Worm (Caenorhabditis elegans) whole organism, midembryonic: ENCODE data around the gene Y47D3A.20.

Experiments used
- T22C8.4 ChIP-seq: fragments of 200-800 bp; sonication (Bioruptor generic); IDR thresholded peaks from 2 replicates; pipeline ENCODE4 v1.3.6; 2022; ENCODE audit warnings: missing genetic modification characterization, missing compliant biosample characterization
- cog-1 ChIP-seq: sonication (generic microtip); optimal IDR thresholded peaks from 2 replicates; lab custom pipeline; 2016; ENCODE audit warnings: missing genetic modification characterization, missing compliant biosample characterization
- flt-1 ChIP-seq: fragments of 200-800 bp; sonication (Bioruptor generic); IDR thresholded peaks from 2 replicates; pipeline ENCODE4 v1.3.6; 2022; ENCODE audit warnings: missing genetic modification characterization, missing compliant biosample characterization
- klf-2 ChIP-seq: fragments of 200-800 bp; sonication (Bioruptor generic); conservative IDR thresholded peaks from 2 replicates; pipeline ENCODE4 v1.3.6; 2022; ENCODE audit warnings: missing genetic modification reagents, missing genetic modification characterization, missing compliant biosample characterization
- med-1 ChIP-seq: sonication (generic microtip); optimal IDR thresholded peaks from 2 replicates; lab custom pipeline; 2017; ENCODE audit warnings: missing genetic modification characterization, mild to moderate bottlenecking, missing compliant biosample characterization, antibody characterized with exemption, missing genetic modification reagents; ENCODE audit not compliant: insufficient read depth
- ref-1 ChIP-seq: fragments of 200-800 bp; sonication (Bioruptor generic); conservative IDR thresholded peaks from 2 replicates; pipeline ENCODE4 v1.3.6; 2022; ENCODE audit warnings: missing genetic modification reagents, missing genetic modification characterization, missing compliant biosample characterization
- tab-1 ChIP-seq: fragments of 200-800 bp; sonication (Bioruptor generic); IDR thresholded peaks from 2 replicates; pipeline ENCODE4 v1.3.6; 2022; ENCODE audit warnings: missing genetic modification characterization, missing compliant biosample characterization
- ztf-23 ChIP-seq: fragments of 200-800 bp; sonication (Bioruptor generic); IDR thresholded peaks from 2 replicates; pipeline ENCODE4 v1.3.6; 2022; ENCODE audit warnings: missing genetic modification reagents, missing genetic modification characterization, missing compliant biosample characterization
- ztf-29 ChIP-seq: fragments of 200-800 bp; sonication (Bioruptor generic); IDR thresholded peaks from 2 replicates; pipeline ENCODE4 v1.3.6; 2022; ENCODE audit warnings: missing genetic modification reagents, missing genetic modification characterization, missing compliant biosample characterization

Y47D3A.20 gene

DNA sequence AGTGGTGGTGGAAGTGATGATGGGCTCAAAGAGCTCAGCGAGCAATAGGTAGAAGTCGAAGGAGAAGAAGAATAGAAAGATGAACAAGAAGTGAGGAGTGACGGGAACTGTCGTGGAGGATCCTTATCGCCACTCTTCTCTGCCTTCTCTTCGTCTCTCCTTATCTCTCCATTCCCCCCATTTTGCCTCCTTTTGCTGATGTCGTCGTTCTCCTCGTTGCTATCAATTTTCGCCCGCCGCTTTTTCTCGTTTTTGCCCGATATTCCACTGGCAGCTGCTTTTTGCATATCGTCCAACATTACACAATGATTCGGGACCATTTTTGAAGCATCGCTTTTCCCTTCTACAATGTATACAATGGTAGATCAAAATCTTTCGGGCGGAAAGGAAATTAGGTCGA, 7.5 kb upstream of the Y47D3A.20 start:
- no peak for TF ChIP-seq flt-1 (GFP tag; lab: Robert Waterston, UW)
- no peak for TF ChIP-seq ref-1
- TF ChIP-seq cog-1 (tag; lab: Kevin White, UChicago): no peak
- TF ChIP-seq T22C8.4 (GFP tag; lab: Robert Waterston, UW): no peak

DNA sequence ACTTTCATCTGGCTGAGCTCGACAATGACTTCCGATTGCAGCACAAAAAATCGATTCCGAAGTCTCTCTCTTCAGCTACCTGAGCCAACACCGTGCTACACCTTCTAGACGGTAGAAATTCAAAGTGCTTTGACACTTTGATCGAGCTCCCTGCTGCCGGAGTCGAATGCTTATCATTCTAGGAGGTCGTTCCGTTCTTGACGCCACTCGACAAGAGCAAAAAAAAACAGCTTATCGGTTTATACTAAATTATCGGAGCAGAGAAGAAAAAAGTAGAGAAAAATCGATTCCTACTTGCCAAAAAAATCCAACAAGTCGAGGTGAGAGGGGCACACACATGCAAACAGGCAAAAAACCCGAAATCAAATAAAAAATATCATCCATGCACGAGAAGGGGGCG, 6.3 kb upstream of the Y47D3A.20 start:
- TF ChIP-seq klf-2 (GFP tag; lab: Robert Waterston, UW) (no peak), ztf-23 (no peak), ztf-29 (GFP tag; lab: Robert Waterston, UW) (no peak), med-1 (GFP tag; lab: Kevin White, UChicago) (no peak), cog-1 (tag; lab: Kevin White, UChicago) (no peak), T22C8.4 (GFP tag; lab: Robert Waterston, UW) (no peak), flt-1 (GFP tag; lab: Robert Waterston, UW) (no peak), tab-1 (GFP tag; lab: Robert Waterston, UW) (no peak), ref-1 (no peak)

DNA sequence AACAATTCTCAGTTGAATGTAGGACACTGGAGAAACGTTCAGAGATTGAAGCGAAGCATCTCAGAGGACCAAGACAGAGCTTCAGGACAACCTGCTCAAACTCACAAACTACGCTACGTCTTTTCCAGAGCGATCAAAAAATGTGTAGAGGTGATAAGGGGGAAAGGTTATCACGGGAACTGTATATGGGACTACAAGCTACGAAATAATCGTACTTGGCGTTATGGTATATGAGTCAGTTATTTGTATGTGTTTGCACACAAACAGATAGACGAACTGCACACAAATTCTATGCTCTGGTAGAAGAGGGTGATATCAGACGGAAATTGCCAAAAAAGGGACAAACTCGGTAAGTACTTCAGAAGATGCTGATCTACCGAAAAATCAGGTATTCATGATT, 5.7 kb upstream of the Y47D3A.20 start:
- TF ChIP-seq T22C8.4 (GFP tag; lab: Robert Waterston, UW) (no peak), ztf-29 (GFP tag; lab: Robert Waterston, UW) (no peak), klf-2 (GFP tag; lab: Robert Waterston, UW) (no peak), flt-1 (GFP tag; lab: Robert Waterston, UW) (no peak), tab-1 (GFP tag; lab: Robert Waterston, UW) (no peak), med-1 (GFP tag; lab: Kevin White, UChicago) (no peak), ref-1 (no peak), cog-1 (tag; lab: Kevin White, UChicago) (no peak), ztf-23 (no peak)

DNA sequence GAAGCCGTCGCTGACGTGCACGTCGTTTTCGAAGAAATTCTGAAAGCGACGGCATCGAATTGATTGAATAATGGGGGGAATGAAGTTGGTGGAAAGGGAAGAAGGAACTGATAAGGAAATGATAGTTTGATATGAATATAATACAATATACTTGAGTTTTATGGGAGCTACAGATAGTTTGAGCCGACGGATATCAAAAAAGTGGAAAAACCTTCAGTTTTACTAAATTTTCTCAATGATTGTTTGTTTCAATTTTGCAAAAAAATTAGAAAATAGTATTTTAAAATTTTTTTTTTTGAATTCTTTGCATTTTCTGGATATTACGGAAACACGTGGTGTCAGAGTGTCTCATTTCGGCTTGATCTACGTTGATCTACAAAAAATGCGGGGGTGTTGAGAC, 4.1 kb upstream of the Y47D3A.20 start, which contains the start of gene obr-1:
Gene obr-1, minus strand, starts transcription at position 101 of the 400 bp plus-strand sequence.
- TF ChIP-seq ztf-23 (no peak), tab-1 (GFP tag; lab: Robert Waterston, UW) (no peak), cog-1 (tag; lab: Kevin White, UChicago) (no peak), ref-1 (no peak), T22C8.4 (GFP tag; lab: Robert Waterston, UW) (no peak), flt-1 (GFP tag; lab: Robert Waterston, UW) (no peak)

DNA sequence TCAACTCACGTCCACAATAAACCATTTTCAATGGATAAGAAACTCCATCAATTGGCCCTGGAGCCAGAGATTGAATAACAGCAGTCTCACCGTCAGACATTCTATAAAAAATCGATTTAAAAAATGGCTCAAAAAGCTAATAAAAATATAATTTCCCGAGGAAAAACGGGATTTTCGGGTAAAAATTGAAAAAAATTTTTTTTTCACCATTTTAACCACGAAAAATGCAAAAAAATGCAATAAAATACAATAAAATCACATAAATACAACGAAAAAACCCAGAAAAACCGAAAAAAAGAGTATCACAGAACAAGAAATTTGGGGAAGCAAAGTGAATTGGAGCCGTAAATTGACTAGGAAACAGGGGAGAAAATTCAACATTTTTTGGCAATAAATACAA, 4.0 kb downstream of the Y47D3A.20 start, which contains the start of gene Y47D3A.21:
Gene Y47D3A.21, minus strand, starts transcription at position 101 of the 400 bp plus-strand sequence.
- TF ChIP-seq ztf-23: no peak
- no peak for TF ChIP-seq tab-1 (GFP tag; lab: Robert Waterston, UW)
- no peak for TF ChIP-seq ztf-29 (GFP tag; lab: Robert Waterston, UW)
- TF ChIP-seq klf-2 (GFP tag; lab: Robert Waterston, UW): no peak
- TF ChIP-seq ref-1: no peak

DNA sequence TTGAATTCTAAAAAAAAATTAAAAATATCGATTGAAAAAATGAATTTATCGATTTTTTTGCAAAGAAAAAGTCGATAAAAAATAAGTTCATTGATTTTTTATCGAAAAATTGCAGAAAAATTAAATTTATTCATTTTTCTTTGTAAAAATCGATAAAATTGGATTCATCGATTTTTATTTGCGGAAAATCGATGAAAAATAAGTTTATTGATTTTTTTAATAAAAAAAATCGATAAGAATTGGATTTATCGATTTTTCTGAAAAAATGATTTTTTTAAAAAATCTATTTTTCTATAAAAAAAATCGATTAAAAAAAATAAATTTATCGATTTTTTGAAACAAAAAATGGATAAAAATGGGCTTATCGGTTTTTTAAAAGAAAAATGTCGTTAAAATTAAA, 5.1 kb downstream of the Y47D3A.20 start:
- TF ChIP-seq tab-1 (GFP tag; lab: Robert Waterston, UW): no peak
- no peak for TF ChIP-seq ztf-29 (GFP tag; lab: Robert Waterston, UW)
- TF ChIP-seq ref-1: no peak
- peak; percentile 81 for TF ChIP-seq T22C8.4 (GFP tag; lab: Robert Waterston, UW)
- TF ChIP-seq ztf-23: no peak
- TF ChIP-seq flt-1 (GFP tag; lab: Robert Waterston, UW): no peak
- no peak for TF ChIP-seq klf-2 (GFP tag; lab: Robert Waterston, UW)

DNA sequence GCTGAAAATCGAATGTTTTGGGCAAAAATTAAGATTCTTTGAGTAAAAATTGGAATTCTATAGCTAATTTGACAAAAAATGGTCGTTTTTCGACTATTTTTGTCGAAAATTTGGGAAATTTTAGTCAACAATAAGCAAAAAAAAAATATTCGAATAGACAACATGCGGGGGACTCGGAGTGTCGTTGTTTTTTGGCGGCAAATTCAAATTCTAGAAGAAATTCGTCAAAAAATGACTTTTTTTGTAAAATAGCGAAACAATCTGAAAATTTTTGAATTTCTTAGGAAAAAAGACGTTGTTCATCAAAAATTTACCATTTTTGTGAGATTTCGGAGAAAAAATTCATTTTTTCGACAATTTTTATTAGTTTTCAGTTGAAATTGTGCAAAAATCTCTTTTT, 8.8 kb downstream of the Y47D3A.20 start:
- TF ChIP-seq flt-1 (GFP tag; lab: Robert Waterston, UW): no peak
- TF ChIP-seq ztf-23: no peak
- no peak for TF ChIP-seq ztf-29 (GFP tag; lab: Robert Waterston, UW)
- TF ChIP-seq med-1 (GFP tag; lab: Kevin White, UChicago): no peak
- no peak for TF ChIP-seq cog-1 (tag; lab: Kevin White, UChicago)
- no peak for TF ChIP-seq ref-1
- no peak for TF ChIP-seq T22C8.4 (GFP tag; lab: Robert Waterston, UW)
- no peak for TF ChIP-seq tab-1 (GFP tag; lab: Robert Waterston, UW)
- TF ChIP-seq klf-2 (GFP tag; lab: Robert Waterston, UW): no peak

DNA sequence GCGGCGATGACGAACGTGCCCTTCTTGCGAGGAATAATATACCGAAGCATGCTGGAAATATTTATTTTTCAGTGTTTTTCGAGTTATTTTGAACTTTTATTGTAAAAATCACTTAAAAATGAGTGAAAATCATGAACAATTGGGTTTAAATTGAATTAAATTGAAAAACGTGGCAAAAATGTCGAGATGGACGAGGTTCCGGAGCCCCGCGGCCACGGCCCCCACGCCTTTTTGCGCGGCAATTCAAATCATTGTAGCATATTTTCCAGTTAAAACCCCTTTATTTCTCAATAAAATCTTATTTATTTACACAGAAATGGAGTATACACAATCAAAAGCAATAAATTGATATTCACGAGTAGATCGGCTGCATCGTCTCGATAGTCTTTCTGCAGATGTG, 11.2 kb downstream of the Y47D3A.20 start:
- TF ChIP-seq ztf-29 (GFP tag; lab: Robert Waterston, UW): no peak
- TF ChIP-seq klf-2 (GFP tag; lab: Robert Waterston, UW): peak; percentile 38; the same call in 1 of the 2 replicates
- no peak for TF ChIP-seq T22C8.4 (GFP tag; lab: Robert Waterston, UW)
- no peak for TF ChIP-seq ztf-23
- no peak for TF ChIP-seq med-1 (GFP tag; lab: Kevin White, UChicago)
- TF ChIP-seq cog-1 (tag; lab: Kevin White, UChicago): peak; percentile 1
- no peak for TF ChIP-seq tab-1 (GFP tag; lab: Robert Waterston, UW)
- TF ChIP-seq flt-1 (GFP tag; lab: Robert Waterston, UW): 0 out of 2 replicates have a peak, but pooled peaks have one; percentile 34
- no peak for TF ChIP-seq ref-1

DNA sequence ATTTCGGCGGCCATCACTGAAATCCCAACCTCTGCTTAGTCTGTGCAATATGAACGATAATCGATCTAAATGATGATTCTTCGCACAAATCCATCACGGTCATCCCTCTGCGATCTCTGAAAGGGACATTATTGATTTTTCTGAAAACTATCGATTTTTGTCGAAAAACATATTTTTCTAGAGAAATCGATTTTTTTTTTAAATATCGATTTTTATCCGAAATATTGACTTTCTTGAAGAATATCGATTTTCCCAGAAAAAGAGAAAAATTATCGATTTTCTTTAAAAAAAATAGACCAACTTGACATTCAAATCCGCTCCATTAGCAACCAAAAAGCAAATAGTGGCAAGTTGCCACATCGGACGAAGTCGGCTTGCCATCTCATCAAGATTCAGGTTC, 12.5 kb downstream of the Y47D3A.20 start:
- TF ChIP-seq T22C8.4 (GFP tag; lab: Robert Waterston, UW) (peak; percentile 81), ref-1 (no peak)

DNA sequence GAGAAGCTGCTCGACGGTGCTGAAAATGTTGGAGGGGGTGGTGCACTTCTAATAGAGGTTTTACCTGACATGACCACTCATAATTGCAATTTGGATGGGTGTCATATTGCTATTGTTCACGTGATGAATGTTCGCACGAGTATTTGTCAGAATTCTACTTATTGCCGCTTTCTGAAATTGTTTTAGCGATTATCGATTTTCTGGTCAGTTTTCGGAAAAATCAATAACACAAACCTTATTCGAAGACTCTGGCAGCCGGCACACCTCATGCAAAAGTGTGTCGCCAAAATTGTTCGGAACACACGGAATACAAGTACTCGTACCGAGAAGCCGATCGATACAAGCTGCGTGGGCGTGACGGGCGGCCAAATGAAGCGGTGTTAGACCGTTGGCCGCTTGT, 13.4 kb downstream of the Y47D3A.20 start:
- peak; percentile 63 for TF ChIP-seq T22C8.4 (GFP tag; lab: Robert Waterston, UW)
- no peak for TF ChIP-seq med-1 (GFP tag; lab: Kevin White, UChicago)
- no peak for TF ChIP-seq ztf-23
- no peak for TF ChIP-seq flt-1 (GFP tag; lab: Robert Waterston, UW)
- no peak for TF ChIP-seq tab-1 (GFP tag; lab: Robert Waterston, UW)
- no peak for TF ChIP-seq klf-2 (GFP tag; lab: Robert Waterston, UW)
